Worm (Caenorhabditis elegans) whole organism, L4 larva: ENCODE measurements around the gene srh-183.
A peak's percentile ranks its signal among the peaks of the same experiment; 100 is the strongest.

Experiments used
- F37D6.2 ChIP-seq: sonication (generic microtip); optimal IDR thresholded peaks from 2 replicates; lab custom pipeline; 2016; ENCODE audit warnings: mild to moderate bottlenecking, missing genetic modification characterization, missing compliant biosample characterization
- F44E2.7 ChIP-seq: fragments of 200-800 bp; sonication (Bioruptor generic); IDR thresholded peaks from 2 replicates; pipeline ENCODE4 v2.1.2; 2022; ENCODE audit warnings: missing genetic modification characterization, missing compliant biosample characterization
- T20F7.1 ChIP-seq: fragments of 200-800 bp; sonication (Bioruptor generic); optimal IDR thresholded peaks from 2 replicates; lab custom pipeline; 2018; ENCODE audit warnings: mild to moderate bottlenecking, missing genetic modification characterization, missing compliant biosample characterization
- Y75B8A.6 ChIP-seq: fragments of 200-800 bp; sonication (Bioruptor generic); IDR thresholded peaks from 2 replicates; pipeline ENCODE4 v1.3.6; 2022; ENCODE audit warnings: missing genetic modification reagents, missing genetic modification characterization, missing compliant biosample characterization
- aha-1 ChIP-seq: fragments of 150-350 bp; peaks from one replicate; lab custom pipeline; 2014; ENCODE audit warnings: missing biosample characterization, missing genetic modification characterization
- ama-1 ChIP-seq: fragments of 150-350 bp; optimal IDR thresholded peaks from 2 replicates; lab custom pipeline; 2014; ENCODE audit warnings: inconsistent platforms, mixed read lengths
- ceh-44 ChIP-seq: fragments of 200-800 bp; sonication (Bioruptor generic); IDR thresholded peaks from 2 replicates; pipeline ENCODE4 v1.3.6; 2022; ENCODE audit warnings: missing genetic modification reagents, missing genetic modification characterization, missing compliant biosample characterization
- ctbp-1 ChIP-seq: fragments of 200-800 bp; sonication (Bioruptor generic); IDR thresholded peaks from 2 replicates; pipeline ENCODE4 v1.3.6; 2022; ENCODE audit warnings: missing genetic modification reagents, missing genetic modification characterization, missing compliant biosample characterization
- daf-12 ChIP-seq: fragments of 150-350 bp; optimal IDR thresholded peaks from 2 replicates; lab custom pipeline; 2014; ENCODE audit warnings: missing biosample characterization, missing genetic modification reagents, missing genetic modification characterization
- dmd-6 ChIP-seq: fragments of 200-800 bp; sonication (Bioruptor generic); IDR thresholded peaks from 2 replicates; pipeline ENCODE4 v1.3.6; 2022; ENCODE audit warnings: missing genetic modification reagents, missing genetic modification characterization, missing compliant biosample characterization
- dve-1 ChIP-seq: sonication (generic microtip); optimal IDR thresholded peaks from 2 replicates; lab custom pipeline; 2017; ENCODE audit warnings: antibody characterized with exemption, mild to moderate bottlenecking, missing genetic modification characterization, missing compliant biosample characterization; ENCODE audit not compliant: insufficient read depth
- fkh-10 ChIP-seq: fragments of 150-350 bp; optimal IDR thresholded peaks from 2 replicates; lab custom pipeline; 2014; ENCODE audit warnings: missing biosample characterization, missing genetic modification reagents, missing genetic modification characterization
- fos-1 ChIP-seq: fragments of 150-350 bp; optimal IDR thresholded peaks from 2 replicates; lab custom pipeline; 2014; ENCODE audit warnings: missing biosample characterization, missing genetic modification characterization
- hlh-30 ChIP-seq: sonication (generic microtip); optimal IDR thresholded peaks from 2 replicates; lab custom pipeline; 2017; ENCODE audit warnings: antibody characterized with exemption, mild to moderate bottlenecking, missing genetic modification characterization, missing compliant biosample characterization; ENCODE audit not compliant: insufficient read depth
- lin-13 ChIP-seq: fragments of 150-350 bp; optimal IDR thresholded peaks from 2 replicates; lab custom pipeline; 2014; ENCODE audit warnings: missing biosample characterization, missing genetic modification reagents, missing genetic modification characterization
- lin-38 ChIP-seq: fragments of 200-800 bp; sonication (Bioruptor generic); IDR thresholded peaks from 2 replicates; pipeline ENCODE4 v1.3.6; 2022; ENCODE audit warnings: missing genetic modification reagents, missing genetic modification characterization, missing compliant biosample characterization
- lsy-2 ChIP-seq, 2 experiments: fragments of 150-350 bp in 1 of 2; sonication (generic microtip) in 1 of 2; optimal IDR thresholded peaks; 2 replicates each; lab custom pipeline; 2014 to 2017; ENCODE audit warnings: missing biosample characterization in 2 of 2, missing genetic modification characterization in 2 of 2
- madf-5 ChIP-seq, 2 experiments: fragments of 200-800 bp; sonication (Bioruptor generic); IDR thresholded peaks; 2 replicates each; pipeline ENCODE4 v1.3.6; 2022; ENCODE audit warnings: missing compliant biosample characterization in 2 of 2, missing genetic modification characterization in 2 of 2
- mdl-1 ChIP-seq, 2 experiments: fragments of 150-350 bp in 1 of 2; sonication (generic microtip) in 1 of 2; optimal IDR thresholded peaks; 2 replicates each; lab custom pipeline; 2014 to 2017; ENCODE audit warnings: missing biosample characterization in 2 of 2, missing genetic modification characterization in 2 of 2
- mdt-29 ChIP-seq: fragments of 200-800 bp; sonication (Bioruptor generic); IDR thresholded peaks from 2 replicates; pipeline ENCODE4 v1.3.6; 2022; ENCODE audit warnings: missing genetic modification reagents, missing genetic modification characterization, missing compliant biosample characterization
- mep-1 ChIP-seq: fragments of 150-350 bp; sonication (generic microtip); optimal IDR thresholded peaks from 3 replicates; lab custom pipeline; 2014; ENCODE audit warnings: missing biosample characterization, missing genetic modification characterization
- mes-2 ChIP-seq: sonication (generic microtip); optimal IDR thresholded peaks from 2 replicates; lab custom pipeline; 2016; ENCODE audit warnings: missing genotype, mild to moderate bottlenecking, missing genetic modification characterization, missing compliant biosample characterization; ENCODE audit not compliant: poor library complexity, severe bottlenecking
- nhr-10 ChIP-seq: fragments of 150-350 bp; optimal IDR thresholded peaks from 2 replicates; lab custom pipeline; 2014; ENCODE audit warnings: missing biosample characterization, missing genetic modification characterization
- nhr-11 ChIP-seq: fragments of 150-350 bp; optimal IDR thresholded peaks from 2 replicates; lab custom pipeline; 2014; ENCODE audit warnings: missing biosample characterization, missing genetic modification characterization
- nhr-28 ChIP-seq: fragments of 150-350 bp; optimal IDR thresholded peaks from 2 replicates; lab custom pipeline; 2014; ENCODE audit warnings: missing biosample characterization, missing genetic modification characterization
- nhr-42 ChIP-seq: fragments of 200-800 bp; sonication (Bioruptor generic); IDR thresholded peaks from 2 replicates; pipeline ENCODE4 v1.3.6; 2022; ENCODE audit warnings: missing genetic modification characterization, missing compliant biosample characterization
- php-3 ChIP-seq: fragments of 200-800 bp; sonication (Bioruptor generic); IDR thresholded peaks from 2 replicates; pipeline ENCODE4 v1.3.6; 2022; ENCODE audit warnings: missing genetic modification reagents, missing genetic modification characterization, missing compliant biosample characterization
- pqm-1 ChIP-seq: sonication (generic microtip); optimal IDR thresholded peaks from 2 replicates; lab custom pipeline; 2017; ENCODE audit warnings: missing biosample characterization, missing genetic modification characterization
- set-16 ChIP-seq: fragments of 200-800 bp; sonication (Bioruptor generic); IDR thresholded peaks from 2 replicates; pipeline ENCODE4 v1.3.6; 2022; ENCODE audit warnings: missing genetic modification reagents, missing genetic modification characterization, missing compliant biosample characterization
- tra-1 ChIP-seq: fragments of 200-800 bp; sonication (Bioruptor generic); IDR thresholded peaks from 2 replicates; pipeline ENCODE4 v1.3.6; 2022; ENCODE audit warnings: missing genetic modification reagents, missing genetic modification characterization, missing compliant biosample characterization
- unc-130 ChIP-seq: sonication (generic microtip); optimal IDR thresholded peaks from 2 replicates; lab custom pipeline; 2016; ENCODE audit warnings: missing genetic modification reagents, missing genetic modification characterization, missing compliant biosample characterization
- unc-39 ChIP-seq: sonication (generic microtip); optimal IDR thresholded peaks from 2 replicates; lab custom pipeline; 2017; ENCODE audit warnings: missing biosample characterization, missing genetic modification characterization

srh-183 gene

ce11 chrV:20005724-20006132, 27.6 kb upstream of the srh-183 start (continued):
- TF ChIP-seq tra-1 (peak; percentile 68; the same call in 1 of the 2 replicates), nhr-28 (tag; lab: Kevin White, UChicago) (peak; percentile 43), nhr-42 (GFP tag; lab: Robert Waterston, UW) (0 out of 2 replicates have a peak, but pooled peaks have one; percentile 14), lin-13 (GFP tag; lab: Kevin White, UChicago) (peak; percentile 17), mes-2 (tag; lab: Kevin White, UChicago) (peak; percentile 75), nhr-11 (peak; percentile 72), pqm-1 (tag; lab: Kevin White, UChicago) (no peak), fkh-10 (peak; percentile 91), ama-1 (lab: Kevin White, UChicago) (peak; percentile 3), lin-38 (GFP tag; lab: Robert Waterston, UW) (0 out of 2 replicates have a peak, but pooled peaks have one; percentile 22), dve-1 (tag; lab: Kevin White, UChicago) (peak; percentile 87), fos-1 (tag; lab: Kevin White, UChicago) (no peak), mdt-29 (GFP tag; lab: Robert Waterston, UW) (0 out of 2 replicates have a peak, but pooled peaks have one; percentile 34), daf-12 (no peak)
- TF ChIP-seq, all 104 proteins: peak for 38

ce11 chrV:20004385-20004784, 26.3 kb upstream of the srh-183 start, which contains the start of gene unc-51:
unc-51 (minus strand) TSS chrV:20004485.
- TF ChIP-seq lsy-2 (tag; optimal IDR thresholded peaks at IDR 0.05; lab: Kevin White, UChicago) = peak in 1 of 2 experiments; percentile 29
- TF ChIP-seq mep-1 (tag; lab: Kevin White, UChicago) = peak; percentile 47
- no peak for TF ChIP-seq ctbp-1 (GFP tag; lab: Robert Waterston, UW)
- TF ChIP-seq hlh-30 = peak; percentile 77
- peak; percentile 11 for TF ChIP-seq dve-1 (tag; lab: Kevin White, UChicago)
- TF ChIP-seq nhr-28 (tag; lab: Kevin White, UChicago) = peak; percentile 19
- no peak for TF ChIP-seq F44E2.7
- no peak for TF ChIP-seq lin-13 (GFP tag; lab: Kevin White, UChicago)
- TF ChIP-seq dmd-6 (GFP tag; lab: Robert Waterston, UW) = 0 out of 2 replicates have a peak, but pooled peaks have one; percentile 10

DNA sequence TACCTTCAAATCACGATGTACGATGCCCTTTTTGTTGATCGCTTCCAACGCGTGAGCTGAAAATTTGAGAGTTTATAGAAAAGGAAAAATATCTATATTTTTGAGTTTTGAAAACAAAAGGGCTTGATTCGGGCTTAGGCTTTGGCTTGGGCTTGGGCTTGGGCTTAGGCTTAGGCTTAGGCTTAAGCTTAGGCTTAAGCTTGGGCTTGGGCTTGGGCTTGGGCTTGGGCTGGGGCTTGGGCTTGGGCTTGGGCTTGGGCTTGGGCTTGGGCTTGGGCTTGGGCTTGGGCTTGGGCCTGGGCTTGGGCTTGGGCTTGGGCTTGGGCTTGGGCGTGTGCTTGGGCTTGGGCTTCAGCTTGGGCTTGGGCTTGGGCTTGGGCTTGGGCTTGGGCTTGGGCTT, 24.1 kb upstream of the srh-183 start:
- TF ChIP-seq set-16 (GFP tag; lab: Robert Waterston, UW) (peak; percentile 36; the same call in 1 of the 2 replicates), ceh-44 (GFP tag; lab: Robert Waterston, UW) (no peak), nhr-10 (tag; lab: Kevin White, UChicago) (no peak), mdl-1 (tag; optimal IDR thresholded peaks at IDR 0.05; lab: Kevin White, UChicago) (no peak), T20F7.1 (GFP tag; lab: Kevin White, UChicago) (no peak), F44E2.7 (peak; percentile 65; the same call in 1 of the 2 replicates), lin-38 (GFP tag; lab: Robert Waterston, UW) (no peak), aha-1 (tag; lab: Kevin White, UChicago) (peak; percentile 57), unc-130 (GFP tag; lab: Kevin White, UChicago) (no peak)

ce11 chrV:20000639-20001038, 22.5 kb upstream of the srh-183 start:
- no peak for TF ChIP-seq unc-39
- no peak for TF ChIP-seq Y75B8A.6 (GFP tag; lab: Robert Waterston, UW)
- peak; percentile 57 for TF ChIP-seq aha-1 (tag; lab: Kevin White, UChicago)
- TF ChIP-seq ceh-44 (GFP tag; lab: Robert Waterston, UW) = no peak
- TF ChIP-seq php-3 (GFP tag; lab: Robert Waterston, UW) = no peak
- TF ChIP-seq madf-5 (GFP tag; IDR thresholded peaks at IDR 0.05; lab: Robert Waterston, UW) = no peak
- TF ChIP-seq F44E2.7 = 0 out of 2 replicates have a peak, but pooled peaks have one; percentile 66
- no peak for TF ChIP-seq fkh-10
- TF ChIP-seq set-16 (GFP tag; lab: Robert Waterston, UW) = peak; percentile 84
- no peak for TF ChIP-seq lin-13 (GFP tag; lab: Kevin White, UChicago)
- TF ChIP-seq, all 104 proteins: peak for 3

- TF ChIP-seq ama-1 (lab: Kevin White, UChicago) = no peak
- TF ChIP-seq F44E2.7 = peak; percentile 54; the same call in 1 of the 2 replicates
- TF ChIP-seq F37D6.2 = no peak
Observed at ce11 chrV:19999789-20000188, 21.7 kb upstream of the srh-183 start.
